Worm (Caenorhabditis elegans): ENCODE results near the gene C03C10.7.

Gene C03C10.7

ce11 chrIII:4131814-4132555 is 36.1 kb downstream of the C03C10.7 start:
- TF ChIP-seq pes-1 (GFP tag; IDR thresholded peaks at IDR 0.05) (no peak), sea-1 (GFP tag; conservative IDR thresholded peaks at IDR 0.05) (no peak), hmbx-1 (tag; optimal IDR thresholded peaks at IDR 0.05) (no peak), ets-7 (tag; optimal IDR thresholded peaks at IDR 0.05) (no peak), B0310.2 (tag; optimal IDR thresholded peaks at IDR 0.05) (no peak), ceh-13 (GFP tag; optimal IDR thresholded peaks at IDR 0.05) (no peak), aly-1 (tag; optimal IDR thresholded peaks at IDR 0.05) (no peak), tbx-37 (GFP tag; conservative IDR thresholded peaks at IDR 0.05) (no peak), ceh-36 (tag; optimal IDR thresholded peaks at IDR 0.05) (no peak), tbx-11 (GFP tag; IDR thresholded peaks at IDR 0.05) (no peak), F13C5.2 (tag; optimal IDR thresholded peaks at IDR 0.05) (no peak), flt-1 (GFP tag; IDR thresholded peaks at IDR 0.05) (no peak)

ce11 chrIII:4134059-4134458 is 38.2 kb downstream of the C03C10.7 start:
- TF ChIP-seq ceh-13 (GFP tag; optimal IDR thresholded peaks at IDR 0.05): no peak
- TF ChIP-seq hnd-1 (tag; optimal IDR thresholded peaks at IDR 0.05): no peak
- TF ChIP-seq aly-1 (tag; optimal IDR thresholded peaks at IDR 0.05): no peak
- no peak for TF ChIP-seq sea-1 (GFP tag; conservative IDR thresholded peaks at IDR 0.05)
- TF ChIP-seq F13C5.2 (tag; optimal IDR thresholded peaks at IDR 0.05): no peak

ce11 chrIII:4137180-4137579 is 41.3 kb downstream of the C03C10.7 start:
- TF ChIP-seq ceh-36 (tag; optimal IDR thresholded peaks at IDR 0.05) (no peak), scrt-1 (GFP tag; IDR thresholded peaks at IDR 0.05) (no peak), aly-1 (tag; optimal IDR thresholded peaks at IDR 0.05) (no peak), hmbx-1 (tag; optimal IDR thresholded peaks at IDR 0.05) (no peak), ama-1 (optimal IDR thresholded peaks at IDR 0.05) (no peak), ets-7 (tag; optimal IDR thresholded peaks at IDR 0.05) (no peak), B0310.2 (tag; optimal IDR thresholded peaks at IDR 0.05) (no peak), F13C5.2 (tag; optimal IDR thresholded peaks at IDR 0.05) (no peak), hmg-4 (GFP tag; optimal IDR thresholded peaks at IDR 0.05) (no peak), pes-1 (GFP tag; IDR thresholded peaks at IDR 0.05) (no peak)

ce11 chrIII:4143170-4143569 is 47.3 kb downstream of the C03C10.7 start:
- no peak for TF ChIP-seq pes-1 (GFP tag; IDR thresholded peaks at IDR 0.05)
- TF ChIP-seq tbx-37 (GFP tag; conservative IDR thresholded peaks at IDR 0.05): no peak
- no peak for TF ChIP-seq ceh-36 (tag; optimal IDR thresholded peaks at IDR 0.05)
- no peak for TF ChIP-seq flt-1 (GFP tag; IDR thresholded peaks at IDR 0.05)
- no peak for TF ChIP-seq hmbx-1 (tag; optimal IDR thresholded peaks at IDR 0.05)
- TF ChIP-seq tra-4 (tag; optimal IDR thresholded peaks at IDR 0.05): no peak
- no peak for TF ChIP-seq ceh-13 (GFP tag; optimal IDR thresholded peaks at IDR 0.05)
- TF ChIP-seq hnd-1 (tag; optimal IDR thresholded peaks at IDR 0.05): no peak
- TF ChIP-seq scrt-1 (GFP tag; IDR thresholded peaks at IDR 0.05): no peak
- no peak for TF ChIP-seq tbx-11 (GFP tag; IDR thresholded peaks at IDR 0.05)
- no peak for TF ChIP-seq aly-1 (tag; optimal IDR thresholded peaks at IDR 0.05)
- TF ChIP-seq B0310.2 (tag; optimal IDR thresholded peaks at IDR 0.05): no peak
- TF ChIP-seq ama-1 (optimal IDR thresholded peaks at IDR 0.05): no peak
- no peak for TF ChIP-seq sea-1 (GFP tag; conservative IDR thresholded peaks at IDR 0.05)
- TF ChIP-seq ets-7 (tag; optimal IDR thresholded peaks at IDR 0.05): no peak

Measured in whole organism, early embryonic.